Fruit fly (Drosophila melanogaster) whole organism, prepupa: ENCODE results near the gene Plap.

ENCODE experiments used
- Blimp-1 ChIP-seq: fragments of 200-800 bp; sonication (Bioruptor generic); optimal IDR thresholded peaks from 3 replicates; lab custom pipeline; 2017; ENCODE audit warnings: missing biosample characterization, missing genetic modification characterization, mild to moderate bottlenecking, moderate library complexity, missing genetic modification reagents
- CG10631 ChIP-seq: fragments of 200-800 bp; sonication (Bioruptor generic); optimal IDR thresholded peaks from 2 replicates; lab custom pipeline; 2016; ENCODE audit warnings: missing biosample characterization, missing genetic modification characterization
- CG10669 ChIP-seq: fragments of 200-800 bp; sonication (Bioruptor generic); optimal IDR thresholded peaks from 3 replicates; lab custom pipeline; 2018; ENCODE audit warnings: missing biosample characterization, mild to moderate bottlenecking, missing genetic modification characterization, moderate library complexity
- CG11294 ChIP-seq: fragments of 200-800 bp; sonication (Bioruptor generic); IDR thresholded peaks from 2 replicates; pipeline ENCODE4 v1.3.6; 2022; ENCODE audit warnings: missing biosample characterization, missing genetic modification characterization
- CG11762 ChIP-seq: fragments of 200-800 bp; sonication (Bioruptor generic); optimal IDR thresholded peaks from 3 replicates; lab custom pipeline; 2016; ENCODE audit warnings: missing biosample characterization, missing genetic modification characterization; ENCODE audit not compliant: insufficient read depth
- CG15336 ChIP-seq: fragments of 200-800 bp; sonication (Bioruptor generic); IDR thresholded peaks from 2 replicates; pipeline ENCODE4 v1.3.6; 2022; ENCODE audit warnings: missing biosample characterization, missing genetic modification characterization
- CG1621 ChIP-seq: fragments of 200-800 bp; sonication (Bioruptor generic); optimal IDR thresholded peaks from 3 replicates; lab custom pipeline; 2018; ENCODE audit warnings: missing biosample characterization, mild to moderate bottlenecking, missing genetic modification characterization
- CG16779 ChIP-seq: fragments of 200-800 bp; sonication (Bioruptor generic); optimal IDR thresholded peaks from 3 replicates; lab custom pipeline; 2017; ENCODE audit warnings: missing biosample characterization, mild to moderate bottlenecking, missing genetic modification characterization
- CG3032 ChIP-seq: fragments of 200-800 bp; optimal IDR thresholded peaks from 2 replicates; lab custom pipeline; 2019; ENCODE audit warnings: missing biosample characterization, mild to moderate bottlenecking, missing genetic modification characterization, moderate library complexity
- CG31627 ChIP-seq: fragments of 200-800 bp; sonication (Bioruptor generic); optimal IDR thresholded peaks from 3 replicates; lab custom pipeline; 2016; ENCODE audit warnings: missing biosample characterization, missing genetic modification characterization
- CG32006 ChIP-seq: fragments of 200-800 bp; sonication (Bioruptor generic); optimal IDR thresholded peaks from 3 replicates; lab custom pipeline; 2017; ENCODE audit warnings: missing biosample characterization, mild to moderate bottlenecking, missing genetic modification characterization
- CG3919 ChIP-seq: fragments of 200-800 bp; sonication (Bioruptor generic); optimal IDR thresholded peaks from 3 replicates; lab custom pipeline; 2016; ENCODE audit warnings: missing biosample characterization, missing genetic modification characterization
- CG4318 ChIP-seq: fragments of 200-800 bp; sonication (Bioruptor generic); optimal IDR thresholded peaks from 3 replicates; lab custom pipeline; 2017; ENCODE audit warnings: missing biosample characterization, mild to moderate bottlenecking, missing genetic modification characterization
- CG6163 ChIP-seq: fragments of 200-800 bp; sonication (Bioruptor generic); IDR thresholded peaks from 3 replicates; pipeline ENCODE4 v1.3.6; 2022; ENCODE audit warnings: missing biosample characterization, missing genetic modification characterization
- CG6276 ChIP-seq: fragments of 200-800 bp; sonication (Bioruptor generic); optimal IDR thresholded peaks from 2 replicates; lab custom pipeline; 2017; ENCODE audit warnings: missing biosample characterization, mild to moderate bottlenecking, missing genetic modification characterization
- CG6792 ChIP-seq: fragments of 200-800 bp; sonication (Bioruptor generic); optimal IDR thresholded peaks from 3 replicates; lab custom pipeline; 2016; ENCODE audit warnings: missing biosample characterization, missing genetic modification characterization
- CG6854 ChIP-seq: fragments of 200-800 bp; sonication (Bioruptor generic); optimal IDR thresholded peaks from 2 replicates; lab custom pipeline; 2017; ENCODE audit warnings: missing biosample characterization, mild to moderate bottlenecking, missing genetic modification characterization
- CG7368 ChIP-seq: fragments of 200-800 bp; sonication (Bioruptor generic); optimal IDR thresholded peaks from 3 replicates; lab custom pipeline; 2016; ENCODE audit warnings: missing biosample characterization, missing genetic modification characterization
- CG8119 ChIP-seq: fragments of 200-800 bp; sonication (Bioruptor generic); IDR thresholded peaks from 3 replicates; pipeline ENCODE4 v1.3.6; 2022; ENCODE audit warnings: missing biosample characterization, missing genetic modification characterization
- CG8319 ChIP-seq: fragments of 200-800 bp; sonication (Bioruptor generic); optimal IDR thresholded peaks from 3 replicates; lab custom pipeline; 2016; ENCODE audit warnings: missing biosample characterization, missing genetic modification characterization
- CG8632 ChIP-seq: fragments of 200-800 bp; sonication (Bioruptor generic); optimal IDR thresholded peaks from 3 replicates; lab custom pipeline; 2016; ENCODE audit warnings: missing biosample characterization, missing genetic modification characterization
- CG9139 ChIP-seq: fragments of 200-800 bp; sonication (Bioruptor generic); optimal IDR thresholded peaks from 3 replicates; lab custom pipeline; 2017; ENCODE audit warnings: missing biosample characterization, mild to moderate bottlenecking, missing genetic modification characterization
- Eip75B ChIP-seq: fragments of 200-800 bp; sonication (Bioruptor generic); optimal IDR thresholded peaks from 3 replicates; lab custom pipeline; 2016; ENCODE audit warnings: missing biosample characterization, missing genetic modification characterization
- Eip78C ChIP-seq: fragments of 200-800 bp; sonication (Bioruptor generic); peaks from one replicate; lab custom pipeline; 2016; ENCODE audit warnings: missing biosample characterization, missing genetic modification characterization
- Ets96B ChIP-seq: fragments of 200-800 bp; optimal IDR thresholded peaks from 2 replicates; lab custom pipeline; 2019; ENCODE audit warnings: missing biosample characterization, mild to moderate bottlenecking, missing genetic modification characterization, moderate library complexity
- Gug ChIP-seq: fragments of 200-800 bp; sonication (Bioruptor generic); IDR thresholded peaks from 2 replicates; pipeline ENCODE4 v1.3.6; 2022; ENCODE audit warnings: missing biosample characterization, missing genetic modification characterization
- Hr38 ChIP-seq: sonication (Bioruptor generic); optimal IDR thresholded peaks from 2 replicates; lab custom pipeline; 2016; ENCODE audit warnings: missing biosample characterization, missing genetic modification characterization
- Hr39 ChIP-seq: fragments of 200-800 bp; sonication (Bioruptor generic); optimal IDR thresholded peaks from 2 replicates; lab custom pipeline; 2016; ENCODE audit warnings: missing biosample characterization, missing genetic modification characterization
- Hr4 ChIP-seq: fragments of 200-800 bp; sonication (Bioruptor generic); optimal IDR thresholded peaks from 3 replicates; lab custom pipeline; 2016; ENCODE audit warnings: missing biosample characterization, missing genetic modification characterization
- Lpt ChIP-seq: fragments of 200-800 bp; sonication (Bioruptor generic); optimal IDR thresholded peaks from 3 replicates; lab custom pipeline; 2016; ENCODE audit warnings: missing biosample characterization, missing genetic modification characterization
- Met ChIP-seq: fragments of 200-800 bp; sonication (Bioruptor generic); optimal IDR thresholded peaks from 3 replicates; lab custom pipeline; 2016; ENCODE audit warnings: missing biosample characterization, missing genetic modification characterization
- OdsH ChIP-seq: fragments of 200-800 bp; sonication (Bioruptor generic); optimal IDR thresholded peaks from 3 replicates; lab custom pipeline; 2016; ENCODE audit warnings: missing biosample characterization, missing genetic modification characterization
- Smox ChIP-seq: fragments of 200-800 bp; sonication (Bioruptor generic); optimal IDR thresholded peaks from 3 replicates; lab custom pipeline; 2016; ENCODE audit warnings: missing biosample characterization, missing genetic modification characterization
- Sox102F ChIP-seq: fragments of 200-800 bp; sonication (Bioruptor generic); optimal IDR thresholded peaks from 2 replicates; lab custom pipeline; 2016; ENCODE audit warnings: missing biosample characterization, mild to moderate bottlenecking, missing genetic modification characterization
- Sox15 ChIP-seq: fragments of 200-800 bp; sonication (Bioruptor generic); optimal IDR thresholded peaks from 3 replicates; lab custom pipeline; 2016; ENCODE audit warnings: missing biosample characterization, missing genetic modification characterization
- achi ChIP-seq: fragments of 200-800 bp; sonication (Bioruptor generic); optimal IDR thresholded peaks from 3 replicates; lab custom pipeline; 2016; ENCODE audit warnings: missing biosample characterization, missing genetic modification characterization
- cyc ChIP-seq: fragments of 200-800 bp; sonication (Bioruptor generic); optimal IDR thresholded peaks from 3 replicates; lab custom pipeline; 2016; ENCODE audit warnings: missing biosample characterization, missing genetic modification characterization
- dac ChIP-seq: fragments of 200-800 bp; sonication (Bioruptor generic); optimal IDR thresholded peaks from 2 replicates; lab custom pipeline; 2017; ENCODE audit warnings: missing biosample characterization, mild to moderate bottlenecking, missing genetic modification characterization
- dsx ChIP-seq: fragments of 200-800 bp; optimal IDR thresholded peaks from 3 replicates; lab custom pipeline; 2019; ENCODE audit warnings: missing biosample characterization, mild to moderate bottlenecking, missing genetic modification characterization, moderate library complexity; ENCODE audit not compliant: poor library complexity, severe bottlenecking
- eg ChIP-seq: fragments of 200-800 bp; sonication (Bioruptor generic); IDR thresholded peaks from 3 replicates; pipeline ENCODE4 v1.3.6; 2022; ENCODE audit warnings: missing biosample characterization, missing genetic modification characterization
- esn ChIP-seq: fragments of 200-800 bp; sonication (Bioruptor generic); optimal IDR thresholded peaks from 2 replicates; lab custom pipeline; 2016; ENCODE audit warnings: missing biosample characterization, mild to moderate bottlenecking, missing genetic modification characterization, moderate library complexity
- fd59A ChIP-seq: fragments of 200-800 bp; sonication (Bioruptor generic); optimal IDR thresholded peaks from 2 replicates; lab custom pipeline; 2017; ENCODE audit warnings: missing biosample characterization, mild to moderate bottlenecking, missing genetic modification characterization, missing genetic modification reagents
- lz ChIP-seq: fragments of 200-800 bp; sonication (Bioruptor generic); optimal IDR thresholded peaks from 3 replicates; lab custom pipeline; 2016; ENCODE audit warnings: missing biosample characterization, missing genetic modification characterization
- net ChIP-seq: fragments of 200-800 bp; sonication (Bioruptor generic); optimal IDR thresholded peaks from 3 replicates; lab custom pipeline; 2016; ENCODE audit warnings: missing biosample characterization, missing genetic modification characterization
- pdm3 ChIP-seq: fragments of 200-800 bp; sonication (Bioruptor generic); optimal IDR thresholded peaks from 3 replicates; lab custom pipeline; 2016; ENCODE audit warnings: missing biosample characterization, missing genetic modification characterization
- salr ChIP-seq, 2 experiments: fragments of 200-800 bp; sonication (Bioruptor generic); optimal IDR thresholded peaks; 3 replicates each; lab custom pipeline; 2016 to 2018; ENCODE audit warnings: missing biosample characterization in 2 of 2, missing genetic modification characterization in 2 of 2, mild to moderate bottlenecking in 1 of 2
- spab ChIP-seq: fragments of 200-800 bp; sonication (Bioruptor generic); optimal IDR thresholded peaks from 2 replicates; lab custom pipeline; 2017; ENCODE audit warnings: missing biosample characterization, mild to moderate bottlenecking, missing genetic modification characterization, missing genetic modification reagents
- ss ChIP-seq, 2 experiments: fragments of 200-800 bp; sonication (Bioruptor generic); optimal IDR thresholded peaks; 2 replicates in 1 of 2; 3 replicates in 1 of 2; lab custom pipeline; 2017 to 2018; ENCODE audit warnings: mild to moderate bottlenecking in 2 of 2, missing biosample characterization in 2 of 2, missing genetic modification characterization in 2 of 2, moderate library complexity in 1 of 2
- svp ChIP-seq: fragments of 200-800 bp; sonication (Bioruptor generic); peaks from one replicate; lab custom pipeline; 2016; ENCODE audit warnings: missing biosample characterization, missing genetic modification characterization
- topi ChIP-seq: fragments of 200-800 bp; sonication (Bioruptor generic); optimal IDR thresholded peaks from 3 replicates; lab custom pipeline; 2016; ENCODE audit warnings: missing biosample characterization, missing genetic modification characterization

The Plap gene

DNA sequence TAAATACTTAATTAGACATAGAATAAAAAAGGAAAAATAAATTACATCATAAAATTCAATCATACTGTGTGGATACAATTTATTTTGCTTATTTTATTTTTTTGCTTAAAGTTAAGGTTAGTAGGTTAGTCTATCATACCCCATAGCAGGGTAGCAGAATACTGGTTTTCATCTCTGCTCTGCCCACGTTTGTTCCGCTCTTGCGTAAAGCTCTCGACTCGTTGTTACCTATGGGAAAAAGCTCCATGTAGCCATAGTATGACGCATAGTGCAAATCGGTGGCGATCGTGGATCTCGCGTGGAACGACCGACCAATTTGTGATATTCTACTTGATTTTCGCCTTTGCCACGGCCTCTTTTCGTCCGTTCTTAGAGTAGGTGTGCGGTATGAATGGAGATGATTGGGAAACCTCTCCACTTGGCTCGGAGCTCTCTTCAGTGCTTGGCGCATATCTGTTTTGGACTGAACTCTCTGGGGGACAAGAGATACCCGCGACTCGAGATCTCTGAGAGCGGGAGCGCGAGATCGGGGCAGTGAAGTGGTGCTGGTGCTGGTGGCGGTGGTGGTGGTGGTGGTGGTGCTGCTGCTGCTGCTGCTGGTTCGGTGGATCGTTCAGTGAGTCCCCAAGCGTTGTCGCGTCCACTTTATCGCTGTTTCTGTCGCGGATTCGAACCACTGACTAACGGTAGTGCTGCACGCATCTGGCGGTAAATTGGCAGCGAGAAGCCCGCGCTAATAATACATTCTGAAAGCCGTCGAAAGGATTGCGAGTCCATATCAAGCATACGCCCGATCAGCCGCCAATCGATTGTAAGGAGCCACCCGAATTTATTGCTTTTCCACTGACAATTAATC is 15.7 kb upstream of the Plap start, which contains the start of gene CG5001:
Gene CG5001 (plus strand): TSS at position 116 of the 856 bp plus-strand sequence.
- peak; percentile 71 for TF ChIP-seq CG6276 (GFP tag; lab: Kevin White, UChicago)
- no peak for TF ChIP-seq pdm3 (GFP tag; lab: Kevin White, UChicago)
- peak; percentile 65 for TF ChIP-seq Lpt (GFP tag; lab: Kevin White, UChicago)
- TF ChIP-seq cyc (GFP tag; lab: Kevin White, UChicago): peak; percentile 76
- TF ChIP-seq Gug: peak; percentile 76
- TF ChIP-seq CG16779 (tag; lab: Kevin White, UChicago): peak; percentile 66
- no peak for TF ChIP-seq Eip75B
- TF ChIP-seq spab (GFP tag; lab: Kevin White, UChicago): peak; percentile 65
- TF ChIP-seq Sox102F (GFP tag; lab: Kevin White, UChicago): no peak
- TF ChIP-seq OdsH: no peak
- peak; percentile 72 for TF ChIP-seq achi (GFP tag; lab: Kevin White, UChicago)
- peak; percentile 88 for TF ChIP-seq CG8119
- peak; percentile 70 for TF ChIP-seq CG8632
- no peak for TF ChIP-seq Hr4 (GFP tag; lab: Kevin White, UChicago)
- peak; percentile 20 for TF ChIP-seq fd59A (GFP tag; lab: Kevin White, UChicago)
- TF ChIP-seq Smox (GFP tag; lab: Kevin White, UChicago): no peak
- no peak for TF ChIP-seq Met (GFP tag; lab: Kevin White, UChicago)
- no peak for TF ChIP-seq CG4318
- TF ChIP-seq ss (GFP tag; optimal IDR thresholded peaks at IDR 0.05; lab: Kevin White, UChicago): peak in 1 of 2 experiments; percentile 22
- peak; percentile 44 for TF ChIP-seq CG1621 (tag; lab: Kevin White, UChicago)
- TF ChIP-seq eg (GFP tag; lab: Robert Waterston, UW): peak; percentile 95
- peak; percentile 87 for TF ChIP-seq esn (GFP tag; lab: Kevin White, UChicago)
- peak; percentile 83 for TF ChIP-seq net (GFP tag; lab: Kevin White, UChicago)
- no peak for TF ChIP-seq CG11762
- peak; percentile 49 for TF ChIP-seq CG8319 (GFP tag; lab: Kevin White, UChicago)
- TF ChIP-seq svp (GFP tag; lab: Kevin White, UChicago): peak; percentile 92
- peak; percentile 81 for TF ChIP-seq Ets96B (tag; lab: Kevin White, UChicago)
- TF ChIP-seq CG6163 (GFP tag; lab: Robert Waterston, UW): peak; percentile 87
- TF ChIP-seq CG3919 (GFP tag; lab: Kevin White, UChicago): peak; percentile 83
- TF ChIP-seq topi (GFP tag; lab: Kevin White, UChicago): no peak
- TF ChIP-seq salr (GFP tag; optimal IDR thresholded peaks at IDR 0.05; lab: Kevin White, UChicago): peak in 1 of 2 experiments; percentile 6
- TF ChIP-seq Blimp-1: no peak
- TF ChIP-seq CG10631 (GFP tag; lab: Kevin White, UChicago): no peak
- TF ChIP-seq CG15336 (GFP tag; lab: Robert Waterston, UW): peak; percentile 86
- peak; percentile 83 for TF ChIP-seq CG11294
- TF ChIP-seq CG6854 (GFP tag; lab: Kevin White, UChicago): peak; percentile 1
- TF ChIP-seq Hr39 (GFP tag; lab: Kevin White, UChicago): no peak
- peak; percentile 75 for TF ChIP-seq CG32006 (GFP tag; lab: Kevin White, UChicago)
- TF ChIP-seq CG10669 (GFP tag; lab: Kevin White, UChicago): no peak
- peak; percentile 69 for TF ChIP-seq CG31627 (GFP tag; lab: Kevin White, UChicago)
- peak; percentile 84 for TF ChIP-seq CG3032 (tag; lab: Kevin White, UChicago)
- no peak for TF ChIP-seq CG9139
- peak; percentile 74 for TF ChIP-seq CG6792 (GFP tag; lab: Kevin White, UChicago)
- TF ChIP-seq dsx (GFP tag; lab: Kevin White, UChicago): peak; percentile 76
- peak; percentile 81 for TF ChIP-seq lz (GFP tag; lab: Kevin White, UChicago)
- TF ChIP-seq Hr38: no peak
- peak; percentile 95 for TF ChIP-seq Eip78C (GFP tag; lab: Kevin White, UChicago)
- TF ChIP-seq Sox15 (GFP tag; lab: Kevin White, UChicago): peak; percentile 45
- peak; percentile 3 for TF ChIP-seq CG7368 (GFP tag; lab: Kevin White, UChicago)
- peak; percentile 22 for TF ChIP-seq dac
